Fruit fly (Drosophila melanogaster): ENCODE results near the gene CCT3.

The CCT3 gene

dm6 chr3R:16625844-16626430, 21.5 kb upstream of the CCT3 start:
- TF ChIP-seq CG8119 (GFP tag; IDR thresholded peaks at IDR 0.05) (peak; percentile 33; the same call in 1 of the 3 replicates), CG6792 (GFP tag; optimal IDR thresholded peaks at IDR 0.05) (no peak), CG11762 (GFP tag; optimal IDR thresholded peaks at IDR 0.05; ENCODE audit: insufficient read depth) (no peak), dac (GFP tag; optimal IDR thresholded peaks at IDR 0.05) (no peak), CG6163 (GFP tag; IDR thresholded peaks at IDR 0.05) (0 out of 3 replicates have a peak, but pooled peaks have one; percentile 29), CG1621 (tag; optimal IDR thresholded peaks at IDR 0.05) (peak; percentile 26), dsx (GFP tag; optimal IDR thresholded peaks at IDR 0.05; ENCODE audit: poor library complexity, severe bottlenecking) (no peak), Eip78C (GFP tag) (peak; percentile 46)

dm6 chr3R:16626899-16627432, 20.4 kb upstream of the CCT3 start:
- peak; percentile 51 for TF ChIP-seq fkh (GFP tag; optimal IDR thresholded peaks at IDR 0.05)
- no peak for TF ChIP-seq dac (GFP tag; optimal IDR thresholded peaks at IDR 0.05)

- no peak for TF ChIP-seq Eip75B (GFP tag; optimal IDR thresholded peaks at IDR 0.05)
- TF ChIP-seq Hr4 (GFP tag; optimal IDR thresholded peaks at IDR 0.05), result no peak
- TF ChIP-seq CG11902 (GFP tag; optimal IDR thresholded peaks at IDR 0.05), result no peak
- TF ChIP-seq CG4318 (GFP tag; optimal IDR thresholded peaks at IDR 0.05), result no peak
- TF ChIP-seq CG8632 (GFP tag; optimal IDR thresholded peaks at IDR 0.05), result no peak
- no peak for TF ChIP-seq CG8119 (GFP tag; IDR thresholded peaks at IDR 0.05)
- no peak for TF ChIP-seq Ets96B (tag; optimal IDR thresholded peaks at IDR 0.05)
- no peak for TF ChIP-seq CG31627 (GFP tag; optimal IDR thresholded peaks at IDR 0.05)
- no peak for TF ChIP-seq Eip78C (GFP tag)
- TF ChIP-seq CG11294 (GFP tag; IDR thresholded peaks at IDR 0.05), result no peak
Observed at dm6 chr3R:16630564-16630963, 16.8 kb upstream of the CCT3 start.

dm6 chr3R:16632698-16633097, 14.7 kb upstream of the CCT3 start:
- TF ChIP-seq CG7368 (GFP tag; optimal IDR thresholded peaks at IDR 0.05) (no peak), lz (GFP tag; optimal IDR thresholded peaks at IDR 0.05) (no peak), dsx (GFP tag; optimal IDR thresholded peaks at IDR 0.05; ENCODE audit: poor library complexity, severe bottlenecking) (no peak), net (GFP tag; optimal IDR thresholded peaks at IDR 0.05) (no peak), fd59A (GFP tag; optimal IDR thresholded peaks at IDR 0.05) (no peak), CG6276 (GFP tag; optimal IDR thresholded peaks at IDR 0.05) (no peak), Blimp-1 (GFP tag; optimal IDR thresholded peaks at IDR 0.05) (no peak), Sox102F (GFP tag; optimal IDR thresholded peaks at IDR 0.05) (no peak), Hr38 (GFP tag; optimal IDR thresholded peaks at IDR 0.05) (no peak), eg (GFP tag; IDR thresholded peaks at IDR 0.05) (no peak), CG10631 (GFP tag; optimal IDR thresholded peaks at IDR 0.05) (no peak), topi (GFP tag; optimal IDR thresholded peaks at IDR 0.05) (no peak), spab (GFP tag; optimal IDR thresholded peaks at IDR 0.05) (no peak), CG9139 (GFP tag; optimal IDR thresholded peaks at IDR 0.05) (no peak), Eip75B (GFP tag; optimal IDR thresholded peaks at IDR 0.05) (no peak), Ets21C (GFP tag; optimal IDR thresholded peaks at IDR 0.05) (no peak), Sox15 (GFP tag; optimal IDR thresholded peaks at IDR 0.05) (no peak), ss (GFP tag; optimal IDR thresholded peaks at IDR 0.05) (no peak)

dm6 chr3R:16640005-16640408, 7.4 kb upstream of the CCT3 start, which contains the start of gene nonA-l:
Gene nonA-l, plus strand, starts transcription at chr3R:16640205.
- TF ChIP-seq CG6792 (GFP tag; optimal IDR thresholded peaks at IDR 0.05) (no peak), spab (GFP tag; optimal IDR thresholded peaks at IDR 0.05) (no peak), Sox14 (GFP tag; optimal IDR thresholded peaks at IDR 0.05) (no peak), CG3032 (tag; optimal IDR thresholded peaks at IDR 0.05) (no peak), Hr38 (GFP tag; optimal IDR thresholded peaks at IDR 0.05) (no peak), OdsH (GFP tag; optimal IDR thresholded peaks at IDR 0.05) (no peak), fd59A (GFP tag; optimal IDR thresholded peaks at IDR 0.05) (no peak), CG6854 (GFP tag; optimal IDR thresholded peaks at IDR 0.05) (no peak), Lpt (GFP tag; optimal IDR thresholded peaks at IDR 0.05) (no peak), net (GFP tag; optimal IDR thresholded peaks at IDR 0.05) (no peak), Eip78C (GFP tag) (no peak), CG6276 (GFP tag; optimal IDR thresholded peaks at IDR 0.05) (no peak), achi (GFP tag; optimal IDR thresholded peaks at IDR 0.05) (no peak), svp (GFP tag) (no peak), CG34406 (GFP tag; optimal IDR thresholded peaks at IDR 0.05) (no peak), CG16779 (tag; optimal IDR thresholded peaks at IDR 0.05) (no peak)

Measured in whole organism, prepupa.